Fruit fly (Drosophila melanogaster) whole organism: Measurements from ENCODE around the gene PAPLA1.

ENCODE experiments used
- CG8478 ChIP-seq: fragments of >200 bp; optimal IDR thresholded peaks from 2 replicates; lab custom pipeline; 2018; ENCODE audit warnings: inconsistent platforms
- Dll ChIP-seq: fragments of >200 bp; optimal IDR thresholded peaks from 2 replicates; lab custom pipeline; 2017
- EcR ChIP-seq, 2 experiments: fragments of >200 bp; optimal IDR thresholded peaks; 2 replicates each; lab custom pipeline; 2017; ENCODE audit warnings: missing biosample characterization in 2 of 2, missing genetic modification characterization in 2 of 2, missing genetic modification reagents in 2 of 2
- pan ChIP-seq: fragments of >200 bp; optimal IDR thresholded peaks from 2 replicates; lab custom pipeline; 2017
- psq ChIP-seq: fragments of >200 bp; optimal IDR thresholded peaks from 2 replicates; lab custom pipeline; 2017
- usp ChIP-seq: fragments of >200 bp; optimal IDR thresholded peaks from 2 replicates; lab custom pipeline; 2017; ENCODE audit warnings: missing biosample characterization, missing genetic modification characterization, mixed read lengths

DNA sequence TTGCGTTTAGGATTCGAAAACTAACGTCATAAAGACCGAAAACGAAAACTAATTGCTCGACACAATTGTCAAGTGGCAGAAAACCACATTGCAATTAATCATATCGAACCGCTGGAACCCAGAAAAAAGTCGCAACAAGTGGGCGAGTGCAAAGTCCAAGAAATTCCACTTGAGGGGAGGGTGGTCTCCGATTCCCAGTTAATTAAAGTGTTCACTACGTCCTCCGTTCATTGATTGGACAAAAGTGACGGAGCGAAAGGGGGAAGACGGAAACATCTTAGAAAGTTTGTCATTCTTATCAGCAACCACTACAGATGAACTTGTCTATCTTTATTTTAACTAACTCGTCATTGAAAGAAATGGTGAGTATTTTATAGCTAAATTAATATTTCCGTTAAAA is 43.1 kb upstream of the PAPLA1 start:
- TF ChIP-seq usp (GFP tag; lab: Kevin White, UChicago) (no peak), psq (lab: Kevin White, UChicago) (no peak), Dll (lab: Kevin White, UChicago) (no peak), pan (lab: Kevin White, UChicago) (no peak), CG8478 (lab: Kevin White, UChicago) (no peak), EcR (GFP tag; optimal IDR thresholded peaks at IDR 0.05; lab: Kevin White, UChicago) (no peak)
